Fruit fly (Drosophila melanogaster): Measurements from ENCODE around the gene CG7214.

DNA sequence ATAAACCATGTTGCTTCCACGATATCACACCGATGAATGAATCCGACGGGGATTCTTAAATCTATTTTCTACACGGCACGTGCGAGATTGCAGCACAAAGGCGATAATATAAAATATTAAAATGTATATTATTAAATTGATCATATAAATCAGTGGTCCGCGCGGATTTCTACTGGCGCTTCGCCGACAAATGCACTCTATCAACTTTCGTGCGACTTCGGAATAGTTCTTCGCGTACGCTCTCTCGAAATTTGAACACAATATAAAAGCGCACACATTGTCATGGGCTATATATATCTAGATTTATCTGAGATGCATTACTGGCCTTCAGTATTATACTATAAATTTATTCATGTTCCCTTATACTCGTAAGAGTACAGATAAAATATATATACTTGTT lies 28.1 kb downstream of the CG7214 start, which contains the start of gene CG33296:
- TF ChIP-seq N (GFP tag; optimal IDR thresholded peaks at IDR 0.05), result no peak
- TF ChIP-seq HLH106 (tag; optimal IDR thresholded peaks at IDR 0.05), result no peak
- no peak for TF ChIP-seq lola (GFP tag; optimal IDR thresholded peaks at IDR 0.05)
- no peak for TF ChIP-seq jim (GFP tag; optimal IDR thresholded peaks at IDR 0.05)
- no peak for TF ChIP-seq pan (optimal IDR thresholded peaks at IDR 0.05)

Measured in whole organism, wandering third instar larva.